Fruit fly (Drosophila melanogaster): ENCODE measurements at regions not wholly inside any gene's neighbourhood (a gene's known extent, or its start where the extent isn't known, plus 50 kb on each side); places are given as distances from the start of the nearest gene placed in this dataset.

dm6 chr3L:10343992-10344435 lies 68.6 kb upstream of the CG12362 start (continued):
- no peak for TF ChIP-seq dimm (GFP tag; IDR thresholded peaks at IDR 0.05)
- peak; percentile 85 for TF ChIP-seq dmrt11E (tag; optimal IDR thresholded peaks at IDR 0.05)
- no peak for TF ChIP-seq Bgb (GFP tag; IDR thresholded peaks at IDR 0.05; ENCODE audit: partially characterized antibody)
- TF ChIP-seq CG12155 (GFP tag; optimal IDR thresholded peaks at IDR 0.05) = peak; percentile 13
- TF ChIP-seq CG14050 (GFP tag; IDR thresholded peaks at IDR 0.05) = no peak
- TF ChIP-seq CG15269 (tag; optimal IDR thresholded peaks at IDR 0.05) = peak; percentile 57
- no peak for TF ChIP-seq CG3838 (GFP tag; optimal IDR thresholded peaks at IDR 0.05)
- TF ChIP-seq Rfx (GFP tag; IDR thresholded peaks at IDR 0.05) = 0 out of 2 replicates have a peak, but pooled peaks have one; percentile 7
- no peak for TF ChIP-seq CG10431 (GFP tag; optimal IDR thresholded peaks at IDR 0.05)
- TF ChIP-seq CG34422 (GFP tag; IDR thresholded peaks at IDR 0.05) = no peak
- TF ChIP-seq Usf (GFP tag; optimal IDR thresholded peaks at IDR 0.05) = peak; percentile 0
- TF ChIP-seq CG9797 (GFP tag; optimal IDR thresholded peaks at IDR 0.05) = no peak
- TF ChIP-seq CG11085 (GFP tag; IDR thresholded peaks at IDR 0.05) = no peak
- TF ChIP-seq CG2129 (GFP tag; IDR thresholded peaks at IDR 0.05; ENCODE audit: partially characterized antibody) = no peak
- TF ChIP-seq CG4282 (GFP tag; optimal IDR thresholded peaks at IDR 0.05) = no peak
- no peak for TF ChIP-seq CG34376 (GFP tag; optimal IDR thresholded peaks at IDR 0.05)
- TF ChIP-seq CG1832 (GFP tag; optimal IDR thresholded peaks at IDR 0.05) = no peak
- TF ChIP-seq CG8478 (optimal IDR thresholded peaks at IDR 0.05) = no peak
- peak in 1 of 2 experiments; percentile 0 for TF ChIP-seq Pdp1 (GFP tag; optimal IDR thresholded peaks at IDR 0.05)
- TF ChIP-seq Elba2 (GFP tag; optimal IDR thresholded peaks at IDR 0.05) = no peak
- TF ChIP-seq amos (GFP tag; IDR thresholded peaks at IDR 0.05; ENCODE audit: partially characterized antibody) = no peak
- TF ChIP-seq Poxn (GFP tag; IDR thresholded peaks at IDR 0.05) = no peak
- TF ChIP-seq NK7.1 (GFP tag; optimal IDR thresholded peaks at IDR 0.05) = no peak
- TF ChIP-seq so (GFP tag; IDR thresholded peaks at IDR 0.05) = no peak
- TF ChIP-seq Doc3 (GFP tag; IDR thresholded peaks at IDR 0.05; ENCODE audit: partially characterized antibody) = no peak
- peak; percentile 48 for TF ChIP-seq Abd-B (GFP tag; optimal IDR thresholded peaks at IDR 0.05)
- peak; percentile 22 for TF ChIP-seq abd-A (tag; optimal IDR thresholded peaks at IDR 0.05)
- no peak for TF ChIP-seq disco-r (GFP tag; optimal IDR thresholded peaks at IDR 0.05)
- no peak for TF ChIP-seq crc (GFP tag; optimal IDR thresholded peaks at IDR 0.05)
- TF ChIP-seq eyg (GFP tag; optimal IDR thresholded peaks at IDR 0.05) = no peak
- TF ChIP-seq Dbx (GFP tag; IDR thresholded peaks at IDR 0.05) = no peak
- peak; percentile 24 for TF ChIP-seq CG5180 (GFP tag; optimal IDR thresholded peaks at IDR 0.05)
- TF ChIP-seq btn (GFP tag; optimal IDR thresholded peaks at IDR 0.05) = no peak
- no peak for TF ChIP-seq grn (GFP tag; optimal IDR thresholded peaks at IDR 0.05)
- TF ChIP-seq ase (GFP tag; IDR thresholded peaks at IDR 0.05) = no peak
- TF ChIP-seq CG3407 (GFP tag; optimal IDR thresholded peaks at IDR 0.05) = peak; percentile 50
- TF ChIP-seq H2.0 (GFP tag; IDR thresholded peaks at IDR 0.05) = peak; percentile 30; the same call in 1 of the 2 replicates
- TF ChIP-seq zen (tag; optimal IDR thresholded peaks at IDR 0.05) = peak; percentile 58
- TF ChIP-seq ken (GFP tag; IDR thresholded peaks at IDR 0.05) = no peak
- TF ChIP-seq trem (tag; optimal IDR thresholded peaks at IDR 0.05) = peak; percentile 78
- TF ChIP-seq lbe (GFP tag; optimal IDR thresholded peaks at IDR 0.05) = no peak
- TF ChIP-seq kah (GFP tag; optimal IDR thresholded peaks at IDR 0.05) = peak; percentile 10
- peak; percentile 71 for TF ChIP-seq CG13424 (tag; optimal IDR thresholded peaks at IDR 0.05)
- TF ChIP-seq sr (GFP tag; IDR thresholded peaks at IDR 0.05) = no peak
- peak; percentile 85 for TF ChIP-seq zf30C (GFP tag; optimal IDR thresholded peaks at IDR 0.05)
- TF ChIP-seq CG4730 (GFP tag; IDR thresholded peaks at IDR 0.05) = peak; percentile 53; the same call in 1 of the 2 replicates
- TF ChIP-seq CG6654 (GFP tag; optimal IDR thresholded peaks at IDR 0.05) = peak; percentile 6
- peak; percentile 53; the same call in 1 of the 2 replicates for TF ChIP-seq peb (GFP tag; IDR thresholded peaks at IDR 0.05)
- TF ChIP-seq Sry-β (GFP tag; optimal IDR thresholded peaks at IDR 0.05) = no peak
- TF ChIP-seq CG1024 (GFP tag; IDR thresholded peaks at IDR 0.05) = 0 out of 2 replicates have a peak, but pooled peaks have one; percentile 15
- TF ChIP-seq CG31441 (GFP tag; IDR thresholded peaks at IDR 0.05) = peak; percentile 88
